Worm (Caenorhabditis elegans) whole organism, L1 larva: ENCODE measurements around the gene F29B9.8.

Experiments
- C04F5.9 ChIP-seq: sonication (generic microtip); optimal IDR thresholded peaks from 2 replicates; lab custom pipeline; 2016; ENCODE audit warnings: missing genetic modification characterization, missing compliant biosample characterization
- Y116A8C.19 ChIP-seq: sonication (generic microtip); optimal IDR thresholded peaks from 2 replicates; lab custom pipeline; 2016; ENCODE audit warnings: missing compliant biosample characterization, missing genetic modification characterization, borderline replicate concordance
- aha-1 ChIP-seq: fragments of 150-350 bp; optimal IDR thresholded peaks from 2 replicates; lab custom pipeline; 2014; ENCODE audit warnings: missing biosample characterization, missing genetic modification characterization
- ama-1 ChIP-seq: fragments of 150-350 bp; optimal IDR thresholded peaks from 2 replicates; lab custom pipeline; 2014
- blmp-1 ChIP-seq: fragments of 150-350 bp; optimal IDR thresholded peaks from 2 replicates; lab custom pipeline; 2014; ENCODE audit warnings: missing biosample characterization, missing genetic modification characterization
- ceh-8 ChIP-seq: fragments of 200-800 bp; sonication (Bioruptor generic); optimal IDR thresholded peaks from 2 replicates; lab custom pipeline; 2018; ENCODE audit warnings: mild to moderate bottlenecking, missing genetic modification characterization, moderate library complexity, missing compliant biosample characterization
- ceh-82 ChIP-seq, 3 experiments: fragments of 150-350 bp in 1 of 3; sonication (generic microtip) in 2 of 3; optimal IDR thresholded peaks; 2 replicates each; lab custom pipeline; 2014 to 2017; ENCODE audit warnings: missing biosample characterization in 3 of 3, missing genetic modification characterization in 3 of 3
- dpl-1 ChIP-seq, 3 experiments: fragments of 150-350 bp in 2 of 3; sonication (generic microtip) in 1 of 3; optimal IDR thresholded peaks; 2 replicates each; lab custom pipeline; 2014 to 2017; ENCODE audit warnings: missing biosample characterization in 3 of 3, missing genetic modification characterization in 3 of 3, missing genetic modification reagents in 3 of 3
- dsc-1 ChIP-seq: sonication (generic microtip); optimal IDR thresholded peaks from 2 replicates; lab custom pipeline; 2016; ENCODE audit warnings: mild to moderate bottlenecking, missing genetic modification characterization, missing compliant biosample characterization
- efl-3 ChIP-seq: fragments of 200-800 bp; sonication (Bioruptor generic); optimal IDR thresholded peaks from 2 replicates; lab custom pipeline; 2018; ENCODE audit warnings: mild to moderate bottlenecking, missing genetic modification characterization, missing compliant biosample characterization
- egl-13 ChIP-seq: sonication (generic microtip); optimal IDR thresholded peaks from 2 replicates; lab custom pipeline; 2016; ENCODE audit warnings: missing genotype, missing genetic modification reagents, missing genetic modification characterization, missing compliant biosample characterization
- fkh-4 ChIP-seq: sonication (generic microtip); optimal IDR thresholded peaks from 2 replicates; lab custom pipeline; 2016; ENCODE audit warnings: missing compliant biosample characterization, missing genetic modification characterization, borderline replicate concordance
- fkh-8 ChIP-seq: sonication (generic microtip); optimal IDR thresholded peaks from 2 replicates; lab custom pipeline; 2016; ENCODE audit warnings: mild to moderate bottlenecking, missing genetic modification characterization, missing compliant biosample characterization
- grh-1 ChIP-seq: fragments of 200-800 bp; sonication (Bioruptor generic); IDR thresholded peaks from 2 replicates; pipeline ENCODE4 v1.3.6; 2022; ENCODE audit warnings: missing genetic modification reagents, missing genetic modification characterization, missing compliant biosample characterization
- irx-1 ChIP-seq: sonication (generic microtip); optimal IDR thresholded peaks from 2 replicates; lab custom pipeline; 2016; ENCODE audit warnings: missing genetic modification characterization, missing compliant biosample characterization
- jun-1 ChIP-seq: fragments of 150-350 bp; optimal IDR thresholded peaks from 2 replicates; lab custom pipeline; 2014; ENCODE audit warnings: missing biosample characterization, missing genetic modification reagents, missing genetic modification characterization
- lin-13 ChIP-seq: fragments of 150-350 bp; optimal IDR thresholded peaks from 2 replicates; lab custom pipeline; 2014; ENCODE audit warnings: missing biosample characterization, missing genetic modification reagents, missing genetic modification characterization
- lin-14 ChIP-seq: fragments of 200-800 bp; sonication (Bioruptor generic); optimal IDR thresholded peaks from 2 replicates; lab custom pipeline; 2018; ENCODE audit warnings: mild to moderate bottlenecking, missing genetic modification characterization, moderate library complexity, missing compliant biosample characterization
- lin-15B ChIP-seq: fragments of 150-350 bp; sonication (generic microtip); optimal IDR thresholded peaks from 3 replicates; lab custom pipeline; 2014; ENCODE audit warnings: missing biosample characterization, missing genetic modification characterization
- lsy-2 ChIP-seq, 2 experiments: fragments of 150-350 bp; optimal IDR thresholded peaks; 2 replicates each; lab custom pipeline; 2014; ENCODE audit warnings: missing biosample characterization in 2 of 2, missing genetic modification characterization in 2 of 2
- mab-9 ChIP-seq: fragments of 200-800 bp; sonication (Bioruptor generic); IDR thresholded peaks from 2 replicates; pipeline ENCODE4 v1.3.6; 2022; ENCODE audit warnings: missing genetic modification reagents, missing genetic modification characterization, missing compliant biosample characterization
- mdl-1 ChIP-seq, 2 experiments: fragments of 150-350 bp; optimal IDR thresholded peaks; 2 replicates each; lab custom pipeline; 2014 to 2017; ENCODE audit warnings: missing biosample characterization in 2 of 2, missing genetic modification characterization in 2 of 2, inconsistent platforms in 1 of 2
- nhr-12 ChIP-seq: sonication (generic microtip); optimal IDR thresholded peaks from 2 replicates; lab custom pipeline; 2017; ENCODE audit warnings: missing biosample characterization, missing genetic modification characterization
- nhr-19 ChIP-seq: fragments of 200-800 bp; sonication (Bioruptor generic); conservative IDR thresholded peaks from 2 replicates; pipeline ENCODE4 v1.3.6; 2022; ENCODE audit warnings: missing genetic modification characterization, missing compliant biosample characterization
- nhr-76 ChIP-seq: sonication (generic microtip); optimal IDR thresholded peaks from 2 replicates; lab custom pipeline; 2017; ENCODE audit warnings: missing biosample characterization, missing genetic modification characterization
- nhr-77 ChIP-seq: fragments of 150-350 bp; optimal IDR thresholded peaks from 2 replicates; lab custom pipeline; 2014; ENCODE audit warnings: missing biosample characterization, missing genetic modification characterization
- nhr-85 ChIP-seq: sonication (generic microtip); peaks from one replicate; lab custom pipeline; 2016; ENCODE audit warnings: missing genetic modification characterization, inconsistent platforms, missing compliant biosample characterization
- nhr-90 ChIP-seq: sonication (generic microtip); optimal IDR thresholded peaks from 2 replicates; lab custom pipeline; 2016; ENCODE audit warnings: mild to moderate bottlenecking, missing genetic modification characterization, missing compliant biosample characterization; ENCODE audit not compliant: poor library complexity
- pax-3 ChIP-seq: fragments of 200-800 bp; sonication (Bioruptor generic); optimal IDR thresholded peaks from 2 replicates; lab custom pipeline; 2018; ENCODE audit warnings: mild to moderate bottlenecking, missing genetic modification characterization, moderate library complexity, missing compliant biosample characterization
- rnt-1 ChIP-seq: sonication (generic microtip); optimal IDR thresholded peaks from 2 replicates; lab custom pipeline; 2016; ENCODE audit warnings: mild to moderate bottlenecking, missing genetic modification characterization, moderate library complexity, missing compliant biosample characterization
- snpc-4 ChIP-seq: fragments of 150-350 bp; optimal IDR thresholded peaks from 2 replicates; lab custom pipeline; 2014; ENCODE audit warnings: missing biosample characterization, missing genetic modification characterization
- snu-23 ChIP-seq: sonication (generic microtip); optimal IDR thresholded peaks from 2 replicates; lab custom pipeline; 2016; ENCODE audit warnings: missing genetic modification characterization, missing compliant biosample characterization
- sox-4 ChIP-seq: sonication (generic microtip); optimal IDR thresholded peaks from 2 replicates; lab custom pipeline; 2016; ENCODE audit warnings: missing genetic modification characterization, missing compliant biosample characterization
- swsn-7 ChIP-seq: sonication (generic microtip); optimal IDR thresholded peaks from 2 replicates; lab custom pipeline; 2016; ENCODE audit warnings: missing genetic modification characterization, missing compliant biosample characterization
- tbx-2 ChIP-seq: sonication (generic microtip); optimal IDR thresholded peaks from 2 replicates; lab custom pipeline; 2016; ENCODE audit warnings: missing genetic modification characterization, missing compliant biosample characterization
- unc-130 ChIP-seq: fragments of 150-350 bp; optimal IDR thresholded peaks from 2 replicates; lab custom pipeline; 2017; ENCODE audit warnings: missing biosample characterization, missing genetic modification characterization, inconsistent platforms
- unc-86 ChIP-seq: sonication (generic microtip); optimal IDR thresholded peaks from 2 replicates; lab custom pipeline; 2016; ENCODE audit warnings: missing genetic modification characterization, missing compliant biosample characterization
- unc-98 ChIP-seq: fragments of 200-800 bp; sonication (Bioruptor generic); IDR thresholded peaks from 2 replicates; pipeline ENCODE4 v1.3.6; 2022; ENCODE audit warnings: missing genetic modification characterization, missing compliant biosample characterization
- vab-15 ChIP-seq: sonication (generic microtip); optimal IDR thresholded peaks from 2 replicates; lab custom pipeline; 2017; ENCODE audit warnings: missing genotype, mild to moderate bottlenecking, missing genetic modification characterization, missing compliant biosample characterization
- zip-4 ChIP-seq: fragments of 200-800 bp; sonication (Bioruptor generic); optimal IDR thresholded peaks from 2 replicates; lab custom pipeline; 2018; ENCODE audit warnings: mild to moderate bottlenecking, missing genetic modification characterization, moderate library complexity, missing compliant biosample characterization
- ztf-11 ChIP-seq, 2 experiments: sonication (generic microtip); optimal IDR thresholded peaks; 2 replicates each; lab custom pipeline; 2016 to 2017; ENCODE audit warnings: missing genetic modification characterization in 2 of 2, missing biosample characterization in 1 of 2, missing compliant biosample characterization in 1 of 2
- ztf-4 ChIP-seq: fragments of 150-350 bp; optimal IDR thresholded peaks from 2 replicates; lab custom pipeline; 2014; ENCODE audit warnings: missing biosample characterization, missing genetic modification characterization

F29B9.8 gene

ce11 chrIV:4650624-4651094 is 3.2 kb downstream of the F29B9.8 start, which contains the start of gene ubc-9 (continued):
- TF ChIP-seq mab-9 (GFP tag; lab: Robert Waterston, UW) (no peak), nhr-12 (no peak), fkh-4 (tag; lab: Kevin White, UChicago) (no peak), lin-14 (GFP tag; lab: Kevin White, UChicago) (peak; percentile 83), lin-15B (tag; lab: Kevin White, UChicago) (peak; percentile 70), unc-86 (peak; percentile 70), snu-23 (GFP tag; lab: Kevin White, UChicago) (peak; percentile 88), snpc-4 (tag; lab: Kevin White, UChicago) (peak; percentile 47), C04F5.9 (peak; percentile 30), swsn-7 (tag; lab: Kevin White, UChicago) (peak; percentile 76), aha-1 (peak; percentile 13), unc-130 (tag; lab: Kevin White, UChicago) (no peak), efl-3 (GFP tag; lab: Kevin White, UChicago) (no peak), ztf-4 (peak; percentile 26), lsy-2 (tag; optimal IDR thresholded peaks at IDR 0.05; lab: Kevin White, UChicago) (peak; percentile 74 to 76), Y116A8C.19 (no peak), fkh-8 (tag; lab: Kevin White, UChicago) (peak; percentile 72), irx-1 (tag; lab: Kevin White, UChicago) (peak; percentile 22), nhr-77 (tag; lab: Kevin White, UChicago) (peak; percentile 43), unc-98 (GFP tag; lab: Robert Waterston, UW) (no peak), dpl-1 (GFP tag; optimal IDR thresholded peaks at IDR 0.05; lab: Kevin White, UChicago) (peak; percentile 69 to 80 (median 72)), sox-4 (peak; percentile 35), mdl-1 (tag; optimal IDR thresholded peaks at IDR 0.05; lab: Kevin White, UChicago) (peak in 1 of 2 experiments; percentile 33), dsc-1 (peak; percentile 72), vab-15 (peak; percentile 0), grh-1 (GFP tag; lab: Robert Waterston, UW) (peak; percentile 59), nhr-19 (GFP tag; lab: Robert Waterston, UW) (peak; percentile 81), pax-3 (tag; lab: Kevin White, UChicago) (peak; percentile 56), zip-4 (GFP tag; lab: Kevin White, UChicago) (peak; percentile 69), blmp-1 (peak; percentile 49), ztf-11 (tag; optimal IDR thresholded peaks at IDR 0.05; lab: Kevin White, UChicago) (peak in 1 of 2 experiments; percentile 15), nhr-76 (no peak), egl-13 (tag; lab: Kevin White, UChicago) (peak; percentile 54), nhr-90 (tag; lab: Kevin White, UChicago) (peak; percentile 77)

ce11 chrIV:4652365-4652844 is 4.9 kb downstream of the F29B9.8 start, which contains the start of gene F29B9.5:
TSS of gene F29B9.5 (plus strand) at chrIV:4652415.
- TF ChIP-seq fkh-8 (tag; lab: Kevin White, UChicago) (no peak), rnt-1 (peak; percentile 18), ama-1 (lab: Kevin White, UChicago) (peak; percentile 61)

ce11 chrIV:4652962-4653361 is 5.5 kb downstream of the F29B9.8 start, which contains the start of gene psr-1:
TSS of gene psr-1 (plus strand) at chrIV:4653262.
- no peak for TF ChIP-seq jun-1 (tag; lab: Kevin White, UChicago)
- no peak for TF ChIP-seq lin-13 (GFP tag; lab: Kevin White, UChicago)
- TF ChIP-seq tbx-2 (tag; lab: Kevin White, UChicago) = no peak
- no peak for TF ChIP-seq ceh-82 (tag; optimal IDR thresholded peaks at IDR 0.05; lab: Kevin White, UChicago)
- no peak for TF ChIP-seq ceh-8 (GFP tag; lab: Kevin White, UChicago)
- no peak for TF ChIP-seq ama-1 (lab: Kevin White, UChicago)
- TF ChIP-seq nhr-85 (tag; lab: Kevin White, UChicago) = no peak
- TF ChIP-seq lin-14 (GFP tag; lab: Kevin White, UChicago) = no peak
